Worm (Caenorhabditis elegans): ENCODE results near the gene nhr-199.

The nhr-199 gene

ce11 chrV:15732209-15732608 is 32.5 kb upstream of the nhr-199 start, which contains the start of gene str-38:
TSS of gene str-38 (minus strand) at chrV:15732309.
- no peak for TF ChIP-seq ceh-82 (tag; optimal IDR thresholded peaks at IDR 0.05)
- no peak for TF ChIP-seq zag-1 (tag; optimal IDR thresholded peaks at IDR 0.05)
- no peak for TF ChIP-seq pha-4 (tag; optimal IDR thresholded peaks at IDR 0.05)
- no peak for TF ChIP-seq fkh-10 (GFP tag; optimal IDR thresholded peaks at IDR 0.05)
- no peak for TF ChIP-seq nhr-67 (tag; optimal IDR thresholded peaks at IDR 0.05)
- no peak for TF ChIP-seq fkh-2 (tag; optimal IDR thresholded peaks at IDR 0.05)
- no peak for TF ChIP-seq mml-1 (tag; optimal IDR thresholded peaks at IDR 0.05)
- no peak for TF ChIP-seq ztf-11 (tag; optimal IDR thresholded peaks at IDR 0.05)
- no peak for TF ChIP-seq ama-1 (optimal IDR thresholded peaks at IDR 0.05)
- TF ChIP-seq jun-1 (tag; optimal IDR thresholded peaks at IDR 0.05): no peak
- no peak for TF ChIP-seq fos-1 (tag; optimal IDR thresholded peaks at IDR 0.05)
- TF ChIP-seq nhr-76 (tag; optimal IDR thresholded peaks at IDR 0.05): no peak

- TF ChIP-seq ceh-9 (tag; optimal IDR thresholded peaks at IDR 0.05): no peak
- TF ChIP-seq nhr-12 (tag; optimal IDR thresholded peaks at IDR 0.05): no peak
- no peak for TF ChIP-seq ceh-82 (tag; optimal IDR thresholded peaks at IDR 0.05)
Observed at ce11 chrV:15730459-15730858, 30.8 kb upstream of the nhr-199 start, which contains the start of gene Y6E2A.10. TSS of gene Y6E2A.10 (minus strand) at chrV:15730559.

ce11 chrV:15726610-15727009 is 26.9 kb upstream of the nhr-199 start, which contains the start of the genes irld-57 and sfxn-1.3:
TSS of gene irld-57 (minus strand) at chrV:15726710.
TSS of gene sfxn-1.3 (plus strand) at chrV:15726841.
- TF ChIP-seq ceh-28 (tag; optimal IDR thresholded peaks at IDR 0.05): no peak
- TF ChIP-seq snpc-4 (tag; optimal IDR thresholded peaks at IDR 0.05): no peak
- no peak for TF ChIP-seq zag-1 (tag; optimal IDR thresholded peaks at IDR 0.05)
- TF ChIP-seq unc-62 (GFP tag; optimal IDR thresholded peaks at IDR 0.05): no peak
- no peak for TF ChIP-seq aly-2 (tag; optimal IDR thresholded peaks at IDR 0.05)

- TF ChIP-seq aly-2 (tag; optimal IDR thresholded peaks at IDR 0.05): no peak
- no peak for TF ChIP-seq nhr-23 (tag; optimal IDR thresholded peaks at IDR 0.05)
- TF ChIP-seq ZK546.5 (tag; optimal IDR thresholded peaks at IDR 0.05): no peak
- no peak for TF ChIP-seq R02D3.7 (tag; optimal IDR thresholded peaks at IDR 0.05)
- no peak for TF ChIP-seq eor-1 (tag; optimal IDR thresholded peaks at IDR 0.05)
Observed at ce11 chrV:15721888-15722287, 22.2 kb upstream of the nhr-199 start, which contains the start of gene srh-140. TSS of gene srh-140 (plus strand) at chrV:15722188.

ce11 chrV:15721431-15721830 is 21.7 kb upstream of the nhr-199 start:
- TF ChIP-seq eor-1 (tag; optimal IDR thresholded peaks at IDR 0.05): no peak
- no peak for TF ChIP-seq sea-2 (GFP tag; optimal IDR thresholded peaks at IDR 0.05)

- no peak for TF ChIP-seq ceh-9 (tag; optimal IDR thresholded peaks at IDR 0.05)
Observed at ce11 chrV:15719570-15719969, 19.9 kb upstream of the nhr-199 start, which contains the start of gene Y6E2A.7. TSS of gene Y6E2A.7 (plus strand) at chrV:15719870.

- TF ChIP-seq daf-12 (tag; optimal IDR thresholded peaks at IDR 0.05): no peak
- no peak for TF ChIP-seq elt-2 (tag; optimal IDR thresholded peaks at IDR 0.05)
- no peak for TF ChIP-seq elt-1 (tag; optimal IDR thresholded peaks at IDR 0.05)
- TF ChIP-seq skn-1 (tag; optimal IDR thresholded peaks at IDR 0.05): no peak
- TF ChIP-seq pqm-1 (tag; optimal IDR thresholded peaks at IDR 0.05): peak; percentile 1
- no peak for TF ChIP-seq ztf-4 (tag; optimal IDR thresholded peaks at IDR 0.05)
Observed at ce11 chrV:15718562-15718961, 18.9 kb upstream of the nhr-199 start, which contains the start of gene Y6E2A.5. TSS of gene Y6E2A.5 (minus strand) at chrV:15718662.

ce11 chrV:15716679-15717078 is 17.0 kb upstream of the nhr-199 start, which contains the start of gene Y6E2A.4:
TSS of gene Y6E2A.4 (minus strand) at chrV:15716779.
- TF ChIP-seq unc-39 (tag; optimal IDR thresholded peaks at IDR 0.05): no peak
- TF ChIP-seq ztf-11 (tag; optimal IDR thresholded peaks at IDR 0.05): no peak
- no peak for TF ChIP-seq elt-2 (tag; optimal IDR thresholded peaks at IDR 0.05)
- no peak for TF ChIP-seq ama-1 (optimal IDR thresholded peaks at IDR 0.05)
- no peak for TF ChIP-seq daf-12 (tag; optimal IDR thresholded peaks at IDR 0.05)
- TF ChIP-seq ZK546.5 (tag; optimal IDR thresholded peaks at IDR 0.05): no peak
- TF ChIP-seq nhr-67 (tag; optimal IDR thresholded peaks at IDR 0.05): no peak
- no peak for TF ChIP-seq lin-15B (tag; optimal IDR thresholded peaks at IDR 0.05)
- no peak for TF ChIP-seq ceh-16 (tag; optimal IDR thresholded peaks at IDR 0.05)
- no peak for TF ChIP-seq unc-62 (GFP tag; optimal IDR thresholded peaks at IDR 0.05)
- no peak for TF ChIP-seq elt-3 (tag; optimal IDR thresholded peaks at IDR 0.05)
- TF ChIP-seq ceh-9 (tag; optimal IDR thresholded peaks at IDR 0.05): no peak
- TF ChIP-seq snpc-4 (tag; optimal IDR thresholded peaks at IDR 0.05): no peak
- TF ChIP-seq ztf-4 (tag; optimal IDR thresholded peaks at IDR 0.05): no peak
- TF ChIP-seq mdl-1 (tag; optimal IDR thresholded peaks at IDR 0.05): no peak
